Fruit fly (Drosophila melanogaster) whole organism, larva: ENCODE data around the gene ND-20.

Source experiments
- noc ChIP-seq: fragments of 200-800 bp; sonication (Bioruptor generic); optimal IDR thresholded peaks from 3 replicates; lab custom pipeline; 2019; ENCODE audit warnings: missing biosample characterization, mild to moderate bottlenecking, missing genetic modification characterization, moderate library complexity

ND-20 gene

dm6 chrX:15944735-15945323 is 41.8 kb downstream of the ND-20 start, which contains the start of gene Rrp47:
TSS of gene Rrp47 (plus strand) at chrX:15944897.
- no peak for TF ChIP-seq noc (tag; lab: Kevin White, UChicago)

dm6 chrX:15941527-15941926 is 45.1 kb downstream of the ND-20 start:
- no peak for TF ChIP-seq noc (tag; lab: Kevin White, UChicago)

- no peak for TF ChIP-seq noc (tag; lab: Kevin White, UChicago)
Measured at dm6 chrX:15940956-15941246, 45.7 kb downstream of the ND-20 start, which contains the start of gene CG8924. TSS of gene CG8924 (plus strand) at chrX:15941077.

- no peak for TF ChIP-seq noc (tag; lab: Kevin White, UChicago)
Measured at dm6 chrX:15940105-15940955, 46.3 kb downstream of the ND-20 start, which contains the start of gene Stim. TSS of gene Stim (minus strand) at chrX:15940451.
